Fruit fly (Drosophila melanogaster): ENCODE data around the gene CG32374.

The CG32374 gene

DNA sequence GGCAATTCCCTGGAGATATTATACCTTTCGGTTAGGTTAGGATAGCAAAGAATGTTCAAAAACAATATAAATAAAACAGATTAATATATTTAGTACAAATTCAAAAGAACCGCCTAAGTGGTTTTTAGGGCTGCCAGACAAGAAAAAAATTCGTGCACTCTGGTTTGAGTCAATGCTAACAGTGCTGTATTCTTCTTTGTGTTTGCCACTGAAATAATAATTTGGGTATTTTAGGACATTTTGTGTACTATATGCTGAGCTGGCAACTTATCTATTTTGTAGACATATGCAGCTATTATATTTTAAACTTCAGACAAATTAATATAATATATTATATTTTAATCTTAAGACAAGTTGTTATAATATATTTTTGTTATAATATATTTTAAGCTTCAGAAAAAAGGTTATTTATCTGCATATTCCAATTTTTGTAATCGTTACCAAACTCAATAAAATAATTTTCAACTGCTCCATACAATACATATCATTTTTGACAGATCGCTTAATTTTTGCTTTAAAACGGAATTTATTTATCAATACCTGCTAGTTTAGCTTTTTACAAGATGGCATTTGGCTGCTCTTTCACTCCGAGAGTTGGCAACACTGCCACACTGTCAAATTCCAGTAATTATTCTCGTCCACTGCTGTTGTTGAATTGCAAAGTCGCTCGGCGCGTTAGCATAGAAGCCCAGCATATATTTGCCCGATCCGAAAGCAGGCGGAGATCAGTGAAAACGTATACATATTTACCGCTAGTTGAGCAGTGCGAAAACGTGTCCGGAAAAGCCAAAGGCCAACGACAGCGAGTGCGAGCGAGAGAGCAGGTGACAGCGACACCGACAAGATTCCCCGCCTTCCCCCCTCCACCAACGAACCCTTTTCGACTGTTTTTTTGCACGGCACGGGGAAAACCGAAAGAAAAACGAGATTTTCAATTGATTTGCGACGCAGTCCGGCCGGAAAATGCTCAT lies 30.3 kb downstream of the CG32374 start, which contains the start of gene CG7546 (continued):
- no peak; the same call in 2 of the 3 replicates for TF ChIP-seq zen2 (GFP tag; IDR thresholded peaks at IDR 0.05; ENCODE audit: partially characterized antibody)
- TF ChIP-seq sqz (GFP tag; optimal IDR thresholded peaks at IDR 0.05), result no peak
- TF ChIP-seq CG17361 (GFP tag; IDR thresholded peaks at IDR 0.05), result no peak; the same call in 2 of the 3 replicates
- TF ChIP-seq zen (tag; optimal IDR thresholded peaks at IDR 0.05), result peak; percentile 10
- TF ChIP-seq CG1529 (GFP tag; optimal IDR thresholded peaks at IDR 0.05), result no peak
- TF ChIP-seq E2f2 (GFP tag; IDR thresholded peaks at IDR 0.05), result peak; percentile 92
- TF ChIP-seq Dek (tag; optimal IDR thresholded peaks at IDR 0.05), result peak; percentile 16
- TF ChIP-seq CG4820 (GFP tag; optimal IDR thresholded peaks at IDR 0.05), result no peak
- TF ChIP-seq toy (GFP tag; IDR thresholded peaks at IDR 0.05), result no peak
- no peak for TF ChIP-seq NfI (GFP tag; optimal IDR thresholded peaks at IDR 0.05)
- TF ChIP-seq Deaf1 (tag; optimal IDR thresholded peaks at IDR 0.05), result peak; percentile 29
- no peak for TF ChIP-seq CG3838 (GFP tag; optimal IDR thresholded peaks at IDR 0.05)
- TF ChIP-seq HLHmδ (GFP tag; optimal IDR thresholded peaks at IDR 0.05), result no peak
- TF ChIP-seq Fer2 (tag; optimal IDR thresholded peaks at IDR 0.05), result no peak
- TF ChIP-seq tgo (GFP tag; IDR thresholded peaks at IDR 0.05), result no peak
- peak; percentile 38 for TF ChIP-seq zf30C (GFP tag; optimal IDR thresholded peaks at IDR 0.05)
- TF ChIP-seq CG15514 (GFP tag; optimal IDR thresholded peaks at IDR 0.05), result peak; percentile 20
- no peak for TF ChIP-seq peb (GFP tag; IDR thresholded peaks at IDR 0.05)
- no peak for TF ChIP-seq lbe (GFP tag; optimal IDR thresholded peaks at IDR 0.05)
- no peak for TF ChIP-seq CG18476 (GFP tag; optimal IDR thresholded peaks at IDR 0.05)
- TF ChIP-seq Neu2 (GFP tag; optimal IDR thresholded peaks at IDR 0.05; ENCODE audit: borderline replicate concordance), result no peak
- TF ChIP-seq CG34224 (GFP tag; IDR thresholded peaks at IDR 0.05; ENCODE audit: partially characterized antibody), result no peak
- TF ChIP-seq ftz-f1 (GFP tag; optimal IDR thresholded peaks at IDR 0.05), result no peak
- TF ChIP-seq CG11504 (tag; optimal IDR thresholded peaks at IDR 0.05), result peak; percentile 59
- TF ChIP-seq crol (GFP tag; IDR thresholded peaks at IDR 0.05), result peak; percentile 99
- no peak for TF ChIP-seq CG7786 (GFP tag; optimal IDR thresholded peaks at IDR 0.05)
- TF ChIP-seq gro (GFP tag; optimal IDR thresholded peaks at IDR 0.05), result no peak
- TF ChIP-seq Spps (tag; optimal IDR thresholded peaks at IDR 0.05), result no peak
- no peak for TF ChIP-seq Asciz (GFP tag; optimal IDR thresholded peaks at IDR 0.05)
- no peak for TF ChIP-seq CG15479 (GFP tag; optimal IDR thresholded peaks at IDR 0.05)
- no peak for TF ChIP-seq Ravus (GFP tag; IDR thresholded peaks at IDR 0.05)
- peak; percentile 28 for TF ChIP-seq CG3281 (GFP tag; optimal IDR thresholded peaks at IDR 0.05)
- TF ChIP-seq CG9609 (GFP tag; optimal IDR thresholded peaks at IDR 0.05), result no peak
- TF ChIP-seq insv (GFP tag; optimal IDR thresholded peaks at IDR 0.05), result no peak
- TF ChIP-seq CG34376 (GFP tag; optimal IDR thresholded peaks at IDR 0.05), result no peak
- TF ChIP-seq CG1024 (GFP tag; IDR thresholded peaks at IDR 0.05), result no peak
- no peak for TF ChIP-seq D19B (GFP tag; optimal IDR thresholded peaks at IDR 0.05)
- no peak for TF ChIP-seq CG8944 (GFP tag; optimal IDR thresholded peaks at IDR 0.05)
- peak; percentile 58 for TF ChIP-seq trem (tag; optimal IDR thresholded peaks at IDR 0.05)
- no peak for TF ChIP-seq Bgb (GFP tag; IDR thresholded peaks at IDR 0.05; ENCODE audit: partially characterized antibody)
- TF ChIP-seq usp (GFP tag; optimal IDR thresholded peaks at IDR 0.05), result no peak
- no peak for TF ChIP-seq ara (GFP tag; IDR thresholded peaks at IDR 0.05)
- no peak for TF ChIP-seq emc (GFP tag; optimal IDR thresholded peaks at IDR 0.05)
- peak; percentile 50; the same call in 1 of the 2 replicates for TF ChIP-seq CG10321 (GFP tag; IDR thresholded peaks at IDR 0.05)
- TF ChIP-seq CG31388 (GFP tag; optimal IDR thresholded peaks at IDR 0.05), result no peak
- no peak for TF ChIP-seq sr (GFP tag; IDR thresholded peaks at IDR 0.05)
- no peak for TF ChIP-seq da (GFP tag; optimal IDR thresholded peaks at IDR 0.05)
- TF ChIP-seq tin (GFP tag; optimal IDR thresholded peaks at IDR 0.05), result peak; percentile 10
- no peak for TF ChIP-seq CG8281 (tag; optimal IDR thresholded peaks at IDR 0.05)

Data from whole organism, embryonic.